Fruit fly (Drosophila melanogaster) whole organism, larva: ENCODE results near the gene CG9926.

Source experiments
- noc ChIP-seq: fragments of 200-800 bp; sonication (Bioruptor generic); optimal IDR thresholded peaks from 3 replicates; lab custom pipeline; 2019; ENCODE audit warnings: missing biosample characterization, mild to moderate bottlenecking, missing genetic modification characterization, moderate library complexity

The CG9926 gene

dm6 chr3R:13946117-13946516, 4.8 kb downstream of the CG9926 start:
- peak; percentile 0 for TF ChIP-seq noc

dm6 chr3R:13945712-13946111, 5.2 kb downstream of the CG9926 start, which contains the start of gene Art6:
Gene Art6 (minus strand): TSS chr3R:13945812.
- TF ChIP-seq noc: no peak

- TF ChIP-seq noc: no peak
Measured at dm6 chr3R:13943360-13943759, 7.6 kb downstream of the CG9926 start, which contains the start of gene Art9. Gene Art9 (minus strand): TSS chr3R:13943460.

dm6 chr3R:13941390-13941789, 9.5 kb downstream of the CG9926 start:
- TF ChIP-seq noc: no peak

- TF ChIP-seq noc: no peak
Measured at dm6 chr3R:13939353-13940049, 11.4 kb downstream of the CG9926 start.

- no peak for TF ChIP-seq noc
Measured at dm6 chr3R:13936309-13936708, 14.6 kb downstream of the CG9926 start.

- no peak for TF ChIP-seq noc
Measured at dm6 chr3R:13934618-13935017, 16.3 kb downstream of the CG9926 start.

dm6 chr3R:13933966-13934365, 17.0 kb downstream of the CG9926 start:
- no peak for TF ChIP-seq noc

dm6 chr3R:13931813-13932212, 19.1 kb downstream of the CG9926 start:
- no peak for TF ChIP-seq noc

- no peak for TF ChIP-seq noc
Measured at dm6 chr3R:13930252-13930651, 20.7 kb downstream of the CG9926 start.

dm6 chr3R:13927543-13927942, 23.4 kb downstream of the CG9926 start:
- TF ChIP-seq noc: no peak

- TF ChIP-seq noc: no peak
Measured at dm6 chr3R:13923626-13924025, 27.3 kb downstream of the CG9926 start.

dm6 chr3R:13921806-13922515, 29.0 kb downstream of the CG9926 start:
- no peak for TF ChIP-seq noc

- no peak for TF ChIP-seq noc
Measured at dm6 chr3R:13918045-13918444, 32.9 kb downstream of the CG9926 start.

dm6 chr3R:13916546-13916945, 34.4 kb downstream of the CG9926 start:
- no peak for TF ChIP-seq noc

- TF ChIP-seq noc: no peak
Measured at dm6 chr3R:13915646-13916045, 35.3 kb downstream of the CG9926 start.

- TF ChIP-seq noc: peak; percentile 59
Measured at dm6 chr3R:13914760-13915417, 36.0 kb downstream of the CG9926 start.

dm6 chr3R:13913586-13913985, 37.4 kb downstream of the CG9926 start:
- TF ChIP-seq noc: no peak
